Worm (Caenorhabditis elegans): ENCODE measurements around the gene C30G12.4.
A peak's percentile ranks its signal among the peaks of the same experiment; 100 is the strongest.

The C30G12.4 gene

ce11 chrII:7289923-7290476 is 28.0 kb downstream of the C30G12.4 start, which contains the start of gene C30G12.2:
Gene C30G12.2 (plus strand): TSS chrII:7290426.
- no peak for TF ChIP-seq pax-1 (tag; optimal IDR thresholded peaks at IDR 0.05)
- no peak for TF ChIP-seq hlh-30 (tag; optimal IDR thresholded peaks at IDR 0.05; ENCODE audit: insufficient read depth)
- no peak for TF ChIP-seq pat-9 (tag; optimal IDR thresholded peaks at IDR 0.05)
- TF ChIP-seq elt-2 (tag; optimal IDR thresholded peaks at IDR 0.05): no peak
- TF ChIP-seq odd-2 (tag; optimal IDR thresholded peaks at IDR 0.05): no peak
- TF ChIP-seq ceh-34 (tag; optimal IDR thresholded peaks at IDR 0.05): no peak
- no peak for TF ChIP-seq hlh-13 (GFP tag; optimal IDR thresholded peaks at IDR 0.05)
- no peak for TF ChIP-seq che-1 (tag; optimal IDR thresholded peaks at IDR 0.05)
- TF ChIP-seq C08G9.2 (tag; optimal IDR thresholded peaks at IDR 0.05): no peak

ce11 chrII:7295917-7296316 is 34.0 kb downstream of the C30G12.4 start, which contains the start of gene C30G12.6:
Gene C30G12.6 (minus strand): TSS chrII:7296017.
- no peak for TF ChIP-seq dmd-4 (tag; optimal IDR thresholded peaks at IDR 0.05; ENCODE audit: borderline replicate concordance)
- no peak for TF ChIP-seq pat-9 (tag; optimal IDR thresholded peaks at IDR 0.05)

ce11 chrII:7298197-7298682 is 36.3 kb downstream of the C30G12.4 start, which contains the start of gene puf-8:
Gene puf-8 (minus strand): TSS chrII:7298247.
- no peak for TF ChIP-seq F13H6.1 (tag; optimal IDR thresholded peaks at IDR 0.05)
- TF ChIP-seq pha-2 (tag; optimal IDR thresholded peaks at IDR 0.05): no peak
- no peak for TF ChIP-seq lim-6 (tag; optimal IDR thresholded peaks at IDR 0.05)
- no peak for TF ChIP-seq gmeb-2 (tag; optimal IDR thresholded peaks at IDR 0.05)

- TF ChIP-seq nhr-11 (tag; optimal IDR thresholded peaks at IDR 0.05): no peak
- TF ChIP-seq ceh-34 (tag; optimal IDR thresholded peaks at IDR 0.05): peak; percentile 68
These were observed 37.1 kb downstream of the C30G12.4 start, which contains the start of gene C30G12.1 for ce11 chrII:7299042-7299441. Gene C30G12.1 (plus strand): TSS chrII:7299342.

ce11 chrII:7301670-7302151 is 39.8 kb downstream of the C30G12.4 start, which contains the start of gene cul-4:
Gene cul-4 (plus strand): TSS chrII:7302101.
- TF ChIP-seq ceh-14 (tag; optimal IDR thresholded peaks at IDR 0.05): peak; percentile 14
- TF ChIP-seq ceh-34 (tag; optimal IDR thresholded peaks at IDR 0.05): no peak
- peak; percentile 8 for TF ChIP-seq ceh-2 (tag; optimal IDR thresholded peaks at IDR 0.05)
- peak; percentile 12 for TF ChIP-seq tbx-2 (tag; optimal IDR thresholded peaks at IDR 0.05)
- no peak for TF ChIP-seq rnt-1 (tag; optimal IDR thresholded peaks at IDR 0.05)
- no peak for TF ChIP-seq nhr-232 (tag; optimal IDR thresholded peaks at IDR 0.05)
- peak; percentile 10 for TF ChIP-seq ceh-31 (tag; optimal IDR thresholded peaks at IDR 0.05)
- TF ChIP-seq nfya-1 (tag; optimal IDR thresholded peaks at IDR 0.05): peak; percentile 40
- no peak for TF ChIP-seq unc-3 (GFP tag; conservative IDR thresholded peaks at IDR 0.05)
- no peak for TF ChIP-seq unc-3 (tag; optimal IDR thresholded peaks at IDR 0.05)

- TF ChIP-seq ceh-24 (tag; optimal IDR thresholded peaks at IDR 0.05): no peak
- TF ChIP-seq ceh-31 (tag; optimal IDR thresholded peaks at IDR 0.05): no peak
- no peak for TF ChIP-seq syd-9 (tag; optimal IDR thresholded peaks at IDR 0.05)
- no peak for TF ChIP-seq sdc-2 (tag; optimal IDR thresholded peaks at IDR 0.05)
- TF ChIP-seq odd-2 (tag; optimal IDR thresholded peaks at IDR 0.05): no peak
- no peak for TF ChIP-seq K09A11.1 (tag; optimal IDR thresholded peaks at IDR 0.05; ENCODE audit: insufficient read depth)
- no peak for TF ChIP-seq unc-3 (GFP tag; conservative IDR thresholded peaks at IDR 0.05)
- no peak for TF ChIP-seq unc-3 (tag; optimal IDR thresholded peaks at IDR 0.05)
- TF ChIP-seq gmeb-2 (tag; optimal IDR thresholded peaks at IDR 0.05): no peak
- TF ChIP-seq ceh-2 (tag; optimal IDR thresholded peaks at IDR 0.05): no peak
- no peak for TF ChIP-seq ceh-34 (tag; optimal IDR thresholded peaks at IDR 0.05)
- no peak for TF ChIP-seq ceh-48 (tag; optimal IDR thresholded peaks at IDR 0.05)
- TF ChIP-seq nfya-1 (tag; optimal IDR thresholded peaks at IDR 0.05): no peak
- no peak for TF ChIP-seq tbx-7 (tag; optimal IDR thresholded peaks at IDR 0.05)
- TF ChIP-seq ceh-45 (GFP tag; IDR thresholded peaks at IDR 0.05): no peak
- no peak for TF ChIP-seq npax-4 (tag; optimal IDR thresholded peaks at IDR 0.05)
- no peak for TF ChIP-seq ceh-9 (tag; optimal IDR thresholded peaks at IDR 0.05)
- no peak for TF ChIP-seq ceh-22 (tag; optimal IDR thresholded peaks at IDR 0.05)
- TF ChIP-seq pqm-1 (tag; optimal IDR thresholded peaks at IDR 0.05): no peak
- TF ChIP-seq hlh-13 (GFP tag; optimal IDR thresholded peaks at IDR 0.05): no peak
- TF ChIP-seq fkh-6 (tag; optimal IDR thresholded peaks at IDR 0.05): no peak
These were observed 43.6 kb downstream of the C30G12.4 start, which contains the start of gene brf-1 for ce11 chrII:7305558-7305957. Gene brf-1 (plus strand): TSS chrII:7305858.
